Worm (Caenorhabditis elegans): Measurements from ENCODE around the gene glo-1.

DNA sequence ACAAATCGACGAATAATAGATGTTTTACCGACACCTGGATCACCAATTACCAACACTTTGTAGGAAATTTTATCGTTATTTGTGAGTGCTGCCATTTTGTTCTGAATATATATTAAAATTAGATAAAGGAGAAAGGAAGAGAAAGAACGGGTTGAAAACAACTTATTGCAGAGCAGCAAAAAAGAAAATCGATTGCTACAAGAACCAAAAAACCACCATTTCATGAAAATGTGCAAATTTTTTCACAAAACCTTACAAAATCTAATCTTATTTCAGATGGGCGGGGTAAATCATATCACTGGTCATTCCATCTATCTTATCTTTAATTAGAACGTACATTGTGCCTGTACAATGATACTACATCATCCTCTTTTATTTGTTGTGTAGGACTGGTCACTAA, at the start of gene glo-1:
- TF ChIP-seq him-1 (tag; optimal IDR thresholded peaks at IDR 0.05) (no peak), dao-5 (tag; optimal IDR thresholded peaks at IDR 0.05) (no peak)
